Fruit fly (Drosophila melanogaster) whole organism, embryonic: ENCODE measurements around the gene armi.
A peak's percentile ranks its signal among the peaks of the same experiment; 100 is the strongest.

Experiments used
- Ada2b ChIP-seq: fragments of 200-800 bp; sonication (Bioruptor generic); IDR thresholded peaks from 2 replicates; pipeline ENCODE4 v1.3.6; 2022; ENCODE audit warnings: missing biosample characterization, missing genetic modification characterization
- CG10366 ChIP-seq: fragments of 200-800 bp; sonication (Bioruptor generic); IDR thresholded peaks from 2 replicates; pipeline ENCODE4 v1.3.6; 2022; ENCODE audit warnings: missing biosample characterization, missing genetic modification characterization
- CG10543 ChIP-seq: fragments of 200-800 bp; sonication (Bioruptor generic); optimal IDR thresholded peaks from 3 replicates; lab custom pipeline; 2017; ENCODE audit warnings: missing biosample characterization, mild to moderate bottlenecking, missing genetic modification characterization, moderate library complexity
- CG11456 ChIP-seq: fragments of 200-800 bp; sonication (Bioruptor generic); IDR thresholded peaks from 3 replicates; pipeline ENCODE4 v1.3.6; 2022; ENCODE audit warnings: missing biosample characterization, missing genetic modification characterization
- CG12769 ChIP-seq: fragments of 200-800 bp; sonication (Bioruptor generic); optimal IDR thresholded peaks from 2 replicates; lab custom pipeline; 2019; ENCODE audit warnings: missing biosample characterization, mild to moderate bottlenecking, missing genetic modification characterization, moderate library complexity
- CG16815 ChIP-seq: fragments of 200-800 bp; sonication (Bioruptor generic); optimal IDR thresholded peaks from 3 replicates; lab custom pipeline; 2017; ENCODE audit warnings: missing biosample characterization, mild to moderate bottlenecking, missing genetic modification characterization
- CG17385 ChIP-seq: fragments of 200-800 bp; sonication (Bioruptor generic); optimal IDR thresholded peaks from 3 replicates; lab custom pipeline; 2018; ENCODE audit warnings: missing biosample characterization, mild to moderate bottlenecking, missing genetic modification characterization
- CG17829 ChIP-seq: fragments of 200-800 bp; optimal IDR thresholded peaks from 2 replicates; lab custom pipeline; 2019; ENCODE audit warnings: missing biosample characterization, mild to moderate bottlenecking, missing genetic modification characterization, moderate library complexity
- CG42726 ChIP-seq: fragments of 200-800 bp; sonication (Bioruptor generic); IDR thresholded peaks from 2 replicates; pipeline ENCODE4 v1.3.6; 2022; ENCODE audit warnings: missing biosample characterization, missing genetic modification characterization; ENCODE audit not compliant: partially characterized antibody
- CG4282 ChIP-seq: fragments of 200-800 bp; sonication (Bioruptor generic); optimal IDR thresholded peaks from 2 replicates; lab custom pipeline; 2016; ENCODE audit warnings: missing biosample characterization, missing genetic modification characterization
- CG5953 ChIP-seq: fragments of 200-800 bp; sonication (Bioruptor generic); IDR thresholded peaks from 2 replicates; pipeline ENCODE4 v1.3.6; 2022; ENCODE audit warnings: missing biosample characterization, missing genetic modification characterization
- CG6272 ChIP-seq: fragments of 200-800 bp; sonication (Bioruptor generic); IDR thresholded peaks from 2 replicates; pipeline ENCODE4 v1.3.6; 2022; ENCODE audit warnings: missing biosample characterization, missing genetic modification characterization
- CG8478 ChIP-seq: fragments of >200 bp; optimal IDR thresholded peaks from 2 replicates; lab custom pipeline; 2018
- CG9817 ChIP-seq: fragments of 200-800 bp; sonication (Bioruptor generic); optimal IDR thresholded peaks from 2 replicates; lab custom pipeline; 2018; ENCODE audit warnings: missing biosample characterization, mild to moderate bottlenecking, missing genetic modification characterization, moderate library complexity
- CHES-1-like ChIP-seq: fragments of 200-800 bp; sonication (Bioruptor generic); optimal IDR thresholded peaks from 2 replicates; lab custom pipeline; 2016; ENCODE audit warnings: missing biosample characterization, missing genetic modification characterization
- CoRest ChIP-seq: fragments of 200-800 bp; sonication (Bioruptor generic); optimal IDR thresholded peaks from 3 replicates; lab custom pipeline; 2018; ENCODE audit warnings: missing biosample characterization, mild to moderate bottlenecking, missing genetic modification characterization, moderate library complexity
- Dad ChIP-seq: fragments of 200-800 bp; sonication (Bioruptor generic); optimal IDR thresholded peaks from 3 replicates; lab custom pipeline; 2016; ENCODE audit warnings: missing biosample characterization, missing genetic modification characterization
- Dfd ChIP-seq, 2 experiments: fragments of >200 bp; optimal IDR thresholded peaks; 2 replicates each; lab custom pipeline; 2017; ENCODE audit warnings: missing biosample characterization in 2 of 2, missing genetic modification characterization in 2 of 2
- Dref ChIP-seq: fragments of 200-800 bp; sonication (Bioruptor generic); IDR thresholded peaks from 2 replicates; pipeline ENCODE4 v1.3.6; 2022; ENCODE audit warnings: missing biosample characterization, missing genetic modification characterization
- ERR ChIP-seq: fragments of 200-800 bp; sonication (Bioruptor generic); optimal IDR thresholded peaks from 2 replicates; lab custom pipeline; 2016; ENCODE audit warnings: missing biosample characterization, missing genetic modification characterization
- Fer2 ChIP-seq: fragments of 200-800 bp; sonication (Bioruptor generic); optimal IDR thresholded peaks from 2 replicates; lab custom pipeline; 2018; ENCODE audit warnings: missing biosample characterization, mild to moderate bottlenecking, missing genetic modification characterization, moderate library complexity
- Hr51 ChIP-seq, 2 experiments: fragments of 200-800 bp; sonication (Bioruptor generic); optimal IDR thresholded peaks; 2 replicates in 1 of 2; 3 replicates in 1 of 2; lab custom pipeline; 2016 to 2018; ENCODE audit warnings: missing biosample characterization in 2 of 2, missing genetic modification characterization in 2 of 2, mild to moderate bottlenecking in 1 of 2, moderate library complexity in 1 of 2
- Mrtf ChIP-seq: fragments of 200-800 bp; sonication (Bioruptor generic); IDR thresholded peaks from 3 replicates; pipeline ENCODE4 v1.3.6; 2022; ENCODE audit warnings: missing biosample characterization, missing genetic modification characterization
- Nf-YB ChIP-seq: fragments of 200-800 bp; sonication (Bioruptor generic); optimal IDR thresholded peaks from 3 replicates; lab custom pipeline; 2019; ENCODE audit warnings: missing biosample characterization, mild to moderate bottlenecking, missing genetic modification characterization, moderate library complexity
- Opbp ChIP-seq: fragments of 200-800 bp; sonication (Bioruptor generic); IDR thresholded peaks from 3 replicates; pipeline ENCODE4 v1.3.6; 2022; ENCODE audit warnings: missing biosample characterization, missing genetic modification characterization; ENCODE audit not compliant: partially characterized antibody
- Optix ChIP-seq: fragments of 200-800 bp; sonication (Bioruptor generic); IDR thresholded peaks from 3 replicates; pipeline ENCODE4 v1.3.6; 2022; ENCODE audit warnings: missing biosample characterization, missing genetic modification characterization
- PHDP ChIP-seq: fragments of 200-800 bp; sonication (Bioruptor generic); optimal IDR thresholded peaks from 3 replicates; lab custom pipeline; 2018; ENCODE audit warnings: missing biosample characterization, mild to moderate bottlenecking, missing genetic modification characterization, moderate library complexity
- Side ChIP-seq: fragments of 200-800 bp; sonication (Bioruptor generic); optimal IDR thresholded peaks from 2 replicates; lab custom pipeline; 2016; ENCODE audit warnings: missing biosample characterization, missing genetic modification characterization
- Xrp1 ChIP-seq: fragments of 200-800 bp; sonication (Bioruptor generic); IDR thresholded peaks from 2 replicates; pipeline ENCODE4 v1.3.6; 2022; ENCODE audit warnings: missing biosample characterization, missing genetic modification characterization
- bigmax ChIP-seq: fragments of 200-800 bp; sonication (Bioruptor generic); optimal IDR thresholded peaks from 2 replicates; lab custom pipeline; 2018; ENCODE audit warnings: missing biosample characterization, mild to moderate bottlenecking, missing genetic modification characterization
- gce ChIP-seq: fragments of 200-800 bp; sonication (Bioruptor generic); IDR thresholded peaks from 3 replicates; pipeline ENCODE4 v1.3.6; 2022; ENCODE audit warnings: missing biosample characterization, missing genetic modification characterization
- gt ChIP-seq: fragments of 200-800 bp; sonication (Bioruptor generic); IDR thresholded peaks from 2 replicates; pipeline ENCODE4 v1.3.6; 2022; ENCODE audit warnings: missing biosample characterization, missing genetic modification characterization
- hbn ChIP-seq: fragments of 200-800 bp; sonication (Bioruptor generic); IDR thresholded peaks from 2 replicates; pipeline ENCODE4 v1.3.6; 2022; ENCODE audit warnings: missing biosample characterization, missing genetic modification characterization; ENCODE audit not compliant: partially characterized antibody
- her ChIP-seq: fragments of 200-800 bp; sonication (Bioruptor generic); optimal IDR thresholded peaks from 2 replicates; lab custom pipeline; 2016; ENCODE audit warnings: missing biosample characterization, missing genetic modification characterization
- hkb ChIP-seq, 2 experiments: fragments of 200-800 bp in 1 of 2; fragments of >200 bp in 1 of 2; sonication (Bioruptor generic) in 1 of 2; IDR thresholded peaks in 1 of 2; optimal IDR thresholded peaks in 1 of 2; 2 replicates each; pipeline versions ENCODE4 v1.3.6 to Lab custom; 2017 to 2022; ENCODE audit warnings: missing biosample characterization in 1 of 2, missing genetic modification characterization in 1 of 2
- knrl ChIP-seq: fragments of 200-800 bp; sonication (Bioruptor generic); IDR thresholded peaks from 3 replicates; pipeline ENCODE4 v1.3.6; 2022; ENCODE audit warnings: missing biosample characterization, missing genetic modification characterization; ENCODE audit not compliant: partially characterized antibody
- lov ChIP-seq, 2 experiments: fragments of 200-800 bp in 1 of 2; fragments of >200 bp in 1 of 2; sonication (Bioruptor generic) in 1 of 2; IDR thresholded peaks in 1 of 2; optimal IDR thresholded peaks in 1 of 2; 2 replicates in 1 of 2; 3 replicates in 1 of 2; pipeline versions ENCODE4 v1.3.6 to Lab custom; 2017 to 2022; ENCODE audit warnings: missing biosample characterization in 1 of 2, missing genetic modification characterization in 1 of 2
- usp ChIP-seq: fragments of >200 bp; optimal IDR thresholded peaks from 2 replicates; lab custom pipeline; 2017; ENCODE audit warnings: missing biosample characterization, missing genetic modification characterization

armi gene

DNA sequence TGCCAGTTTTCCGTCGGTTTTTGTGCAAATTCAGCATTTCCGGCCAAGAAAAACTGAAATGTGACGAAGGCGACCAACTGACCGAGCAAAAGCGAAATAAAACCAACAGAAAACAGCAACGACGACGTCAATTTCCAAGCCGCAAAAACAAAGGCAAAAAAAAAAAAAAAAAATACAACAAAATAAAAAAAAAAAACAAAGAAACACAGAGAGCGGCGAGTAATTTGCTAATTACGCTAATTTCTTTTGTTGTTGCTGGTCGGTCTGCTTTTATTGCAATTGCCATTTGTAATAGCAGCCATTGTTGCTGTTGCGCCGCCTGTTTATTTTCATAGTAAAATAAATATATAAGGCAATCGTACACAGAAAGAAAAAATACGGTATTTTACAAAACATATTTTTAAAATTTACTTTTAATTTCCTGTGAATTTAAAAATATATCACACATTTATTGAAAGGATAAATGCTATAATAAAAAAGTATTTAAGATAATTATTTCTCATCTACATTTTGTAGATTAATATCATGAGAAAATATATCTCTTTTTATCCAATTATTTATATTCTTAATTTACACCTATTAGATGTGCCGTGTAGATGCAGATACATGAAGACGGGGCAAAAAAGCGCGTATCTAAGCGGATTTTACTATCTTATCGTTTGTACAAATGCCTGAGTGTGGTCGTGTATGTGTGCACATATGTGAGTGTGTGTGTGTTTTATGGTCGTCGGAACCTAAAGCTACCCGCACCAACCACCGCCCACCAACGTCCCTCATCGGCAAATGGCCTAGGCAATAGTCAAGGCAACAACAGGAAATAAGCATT, 24.1 kb upstream of the armi start (continued):
- no peak for TF ChIP-seq usp (GFP tag; lab: Kevin White, UChicago)
- TF ChIP-seq CG12769 (tag; lab: Kevin White, UChicago) = peak; percentile 46
- TF ChIP-seq lov (optimal IDR thresholded peaks at IDR 0.05; lab: Kevin White, UChicago) = no peak
- TF ChIP-seq lov (GFP tag; IDR thresholded peaks at IDR 0.05; lab: Robert Waterston, UW) = no peak
- TF ChIP-seq CG10366 (GFP tag; lab: Robert Waterston, UW) = 0 out of 2 replicates have a peak, but pooled peaks have one; percentile 10
- TF ChIP-seq CG42726 (GFP tag; lab: Robert Waterston, UW) = no peak
- TF ChIP-seq Xrp1 (GFP tag; lab: Robert Waterston, UW) = peak; percentile 41; the same call in 1 of the 2 replicates
- TF ChIP-seq CG9817 = no peak
- TF ChIP-seq gce = no peak
- no peak for TF ChIP-seq CHES-1-like (GFP tag; lab: Kevin White, UChicago)
- no peak for TF ChIP-seq CG4282
- TF ChIP-seq hbn (GFP tag; lab: Robert Waterston, UW) = no peak
- TF ChIP-seq gt = no peak
- TF ChIP-seq CG11456 (GFP tag; lab: Robert Waterston, UW) = no peak
- TF ChIP-seq CG17829 (tag; lab: Kevin White, UChicago) = peak; percentile 46
- peak; percentile 10 for TF ChIP-seq Nf-YB (GFP tag; lab: Kevin White, UChicago)
- TF ChIP-seq CG5953 (GFP tag; lab: Robert Waterston, UW) = no peak
- no peak for TF ChIP-seq ERR (GFP tag; lab: Kevin White, UChicago)
- no peak for TF ChIP-seq hkb (optimal IDR thresholded peaks at IDR 0.05; lab: Kevin White, UChicago)
- no peak for TF ChIP-seq hkb (GFP tag; IDR thresholded peaks at IDR 0.05; lab: Robert Waterston, UW)
- peak; percentile 74 for TF ChIP-seq PHDP (tag; lab: Kevin White, UChicago)
- no peak for TF ChIP-seq Dref (GFP tag; lab: Robert Waterston, UW)
- TF ChIP-seq knrl (GFP tag; lab: Robert Waterston, UW) = no peak
- peak; percentile 81 for TF ChIP-seq CoRest (tag; lab: Kevin White, UChicago)
- no peak for TF ChIP-seq CG6272 (GFP tag; lab: Robert Waterston, UW)
- TF ChIP-seq Ada2b (GFP tag; lab: Robert Waterston, UW) = 0 out of 2 replicates have a peak, but pooled peaks have one; percentile 23
- peak; percentile 57 for TF ChIP-seq CG17385
- no peak for TF ChIP-seq Mrtf (GFP tag; lab: Robert Waterston, UW)
- TF ChIP-seq Hr51 (GFP tag; optimal IDR thresholded peaks at IDR 0.05; lab: Kevin White, UChicago) = peak in 1 of 2 experiments; percentile 84
- no peak for TF ChIP-seq CG8478 (lab: Kevin White, UChicago)
- no peak for TF ChIP-seq CG16815 (GFP tag; lab: Kevin White, UChicago)
- no peak for TF ChIP-seq Optix (GFP tag; lab: Robert Waterston, UW)
- no peak for TF ChIP-seq Side (GFP tag; lab: Kevin White, UChicago)
- TF ChIP-seq CG10543 (GFP tag; lab: Kevin White, UChicago) = peak; percentile 26
- no peak for TF ChIP-seq Dfd (GFP tag; optimal IDR thresholded peaks at IDR 0.05; lab: Kevin White, UChicago)
- no peak for TF ChIP-seq Dad (GFP tag; lab: Kevin White, UChicago)
- no peak for TF ChIP-seq bigmax (GFP tag; lab: Kevin White, UChicago)
- peak; percentile 17 for TF ChIP-seq Fer2 (tag; lab: Kevin White, UChicago)
- TF ChIP-seq Opbp (GFP tag; lab: Robert Waterston, UW) = no peak
- no peak for TF ChIP-seq her (GFP tag; lab: Kevin White, UChicago)
- TF ChIP-seq, all 482 proteins: peak for 147
